Worm (Caenorhabditis elegans) whole organism, dauer: ENCODE results near the gene srt-34.

Source experiments
- unc-62 ChIP-seq: sonication (generic microtip); optimal IDR thresholded peaks from 2 replicates; lab custom pipeline; 2017; ENCODE audit warnings: missing biosample characterization, missing genetic modification reagents, missing genetic modification characterization

srt-34 gene

ce11 chrV:2813856-2814255 is 4.2 kb downstream of the srt-34 start, which contains the start of gene F54E2.9:
Gene F54E2.9, minus strand, starts transcription at chrV:2813987.
- no peak for TF ChIP-seq unc-62 (GFP tag; lab: Kevin White, UChicago)

DNA sequence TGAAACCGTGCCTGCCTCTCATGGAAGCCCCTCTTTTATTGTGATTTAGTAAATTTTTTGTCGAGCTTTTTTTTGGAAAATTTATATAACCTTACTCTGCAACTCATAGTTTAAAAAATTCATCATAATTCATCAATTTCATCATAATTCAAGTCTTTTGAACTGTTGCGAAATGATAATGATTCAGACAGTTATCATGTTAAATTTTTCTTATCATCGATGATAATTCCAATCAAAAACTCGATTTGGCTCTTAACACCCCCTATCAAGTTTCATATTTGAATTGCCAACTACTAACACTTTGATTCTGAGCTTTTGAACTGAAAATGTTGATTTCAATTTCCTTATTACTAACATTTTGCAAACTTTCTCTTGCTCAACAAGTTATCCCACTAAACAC is 7.9 kb downstream of the srt-34 start, which contains the start of gene F54E2.1:
F54E2.1 (plus strand) TSS at position 235 of the 400 bp plus-strand sequence.
- TF ChIP-seq unc-62 (GFP tag; lab: Kevin White, UChicago), result no peak

- no peak for TF ChIP-seq unc-62 (GFP tag; lab: Kevin White, UChicago)
These were observed 8.6 kb downstream of the srt-34 start for ce11 chrV:2809443-2809842.

DNA sequence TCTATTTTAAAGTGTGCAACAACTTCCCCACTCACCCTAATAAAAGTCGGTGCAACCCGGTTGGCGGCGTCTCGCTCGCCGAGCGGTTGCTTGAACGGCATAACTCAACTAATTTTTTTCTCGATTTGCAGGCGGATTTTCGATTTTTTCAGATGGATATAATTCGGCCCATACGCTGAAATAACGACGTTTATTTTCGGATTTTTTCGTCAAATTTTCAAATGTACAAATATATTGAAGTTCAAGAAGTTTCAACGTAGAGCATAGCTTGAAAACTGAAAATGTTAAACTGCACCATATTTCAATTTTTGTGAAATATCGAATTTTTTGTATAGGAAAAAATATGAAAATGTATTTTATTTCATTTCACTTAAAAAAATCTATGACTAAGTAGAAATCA is 10.3 kb downstream of the srt-34 start, which contains the start of gene ketn-1:
ketn-1 (minus strand) TSS at position 101 of the 400 bp plus-strand sequence.
- TF ChIP-seq unc-62 (GFP tag; lab: Kevin White, UChicago), result no peak

DNA sequence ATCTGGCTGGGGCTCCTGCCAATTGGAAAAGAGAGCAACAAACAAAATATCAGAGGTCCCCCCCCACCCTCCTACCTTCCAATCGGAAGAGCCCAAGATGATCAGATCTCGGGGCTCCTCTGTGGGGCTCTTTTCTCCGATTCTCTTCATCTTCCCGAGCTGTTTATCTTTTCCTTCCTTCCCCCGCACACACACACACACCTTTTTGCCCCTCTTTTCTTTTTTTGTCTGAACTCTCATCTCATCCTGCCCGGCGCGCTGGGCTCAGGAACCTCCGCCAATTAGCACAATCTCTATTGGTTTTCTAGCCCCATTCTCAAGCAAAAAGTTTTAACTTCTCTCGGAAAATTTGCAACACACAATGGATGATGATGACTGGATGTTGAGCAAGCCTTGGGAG is 14.8 kb downstream of the srt-34 start:
- no peak for TF ChIP-seq unc-62 (GFP tag; lab: Kevin White, UChicago)

- no peak for TF ChIP-seq unc-62 (GFP tag; lab: Kevin White, UChicago)
These were observed 16.1 kb downstream of the srt-34 start for ce11 chrV:2801955-2802354.

ce11 chrV:2800676-2801075 is 17.3 kb downstream of the srt-34 start:
- no peak for TF ChIP-seq unc-62 (GFP tag; lab: Kevin White, UChicago)

ce11 chrV:2799172-2799869 is 18.7 kb downstream of the srt-34 start:
- no peak for TF ChIP-seq unc-62 (GFP tag; lab: Kevin White, UChicago)

DNA sequence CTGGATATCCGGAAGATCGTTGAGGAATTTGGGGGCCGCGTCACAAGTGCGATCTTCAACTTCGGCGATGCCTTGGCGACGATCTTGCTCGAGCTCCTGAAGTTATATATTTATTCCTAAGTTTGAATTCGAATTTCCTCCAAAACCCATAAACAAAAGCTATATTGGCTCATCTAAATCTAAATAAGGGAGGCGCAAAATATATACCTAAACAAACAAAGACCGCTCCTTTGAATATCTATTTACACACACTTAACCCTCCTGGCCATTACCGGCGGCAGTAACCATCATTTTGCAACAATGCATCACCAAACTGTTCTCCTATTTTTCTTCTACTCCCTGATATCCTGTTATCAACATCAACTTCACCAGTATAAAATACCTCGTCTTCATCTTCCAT is 22.0 kb downstream of the srt-34 start, which contains the start of gene F54E2.2:
F54E2.2 (plus strand) TSS at position 301 of the 400 bp plus-strand sequence.
- no peak for TF ChIP-seq unc-62 (GFP tag; lab: Kevin White, UChicago)

- TF ChIP-seq unc-62 (GFP tag; lab: Kevin White, UChicago), result no peak
These were observed 25.1 kb downstream of the srt-34 start for ce11 chrV:2792958-2793357.

DNA sequence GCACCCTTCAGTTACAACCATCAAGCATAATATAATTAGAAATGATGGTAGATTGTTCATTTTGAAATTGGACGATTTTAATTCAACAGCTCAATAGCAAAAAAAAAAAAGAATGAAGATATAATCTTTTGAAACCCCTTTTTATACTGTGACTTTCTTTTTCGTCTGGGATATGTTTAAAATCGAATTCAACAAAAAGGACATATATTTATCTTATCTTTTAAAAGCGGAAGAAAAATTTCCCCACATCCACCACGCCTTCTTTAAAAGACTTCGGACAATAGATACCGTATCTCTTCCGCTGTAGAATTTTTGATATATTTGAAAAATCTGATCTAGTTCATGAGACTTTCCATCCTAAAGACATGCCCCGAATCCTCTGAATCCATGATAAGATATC is 37.2 kb downstream of the srt-34 start, which contains the start of gene R05D8.11:
R05D8.11 (minus strand) TSS at position 101 of the 400 bp plus-strand sequence.
- no peak for TF ChIP-seq unc-62 (GFP tag; lab: Kevin White, UChicago)

- TF ChIP-seq unc-62 (GFP tag; lab: Kevin White, UChicago), result no peak
These were observed 44.0 kb downstream of the srt-34 start, which contains the start of gene srj-18 for ce11 chrV:2774042-2774441. Gene srj-18, plus strand, starts transcription at chrV:2774342.

DNA sequence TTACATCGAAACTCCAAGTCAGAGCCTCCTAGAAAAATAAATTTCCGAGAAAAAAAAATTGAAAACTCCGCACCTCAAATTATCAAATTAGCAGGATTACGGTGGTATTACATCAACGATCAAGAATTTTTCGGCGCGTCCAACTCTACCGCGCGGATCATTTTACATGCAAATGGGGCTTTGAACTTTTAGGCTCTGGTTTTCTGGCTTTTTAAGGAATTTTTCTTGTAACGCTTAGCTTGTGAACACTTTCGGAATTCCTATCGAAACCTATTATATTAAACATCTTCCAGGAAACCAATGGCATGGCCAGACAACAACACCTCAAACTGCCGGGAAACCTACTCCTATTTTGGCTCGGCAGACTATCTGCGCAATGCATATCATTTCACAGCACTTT is 46.5 kb downstream of the srt-34 start, which contains the start of gene srh-56:
srh-56 (plus strand) TSS at position 301 of the 400 bp plus-strand sequence.
- no peak for TF ChIP-seq unc-62 (GFP tag; lab: Kevin White, UChicago)

DNA sequence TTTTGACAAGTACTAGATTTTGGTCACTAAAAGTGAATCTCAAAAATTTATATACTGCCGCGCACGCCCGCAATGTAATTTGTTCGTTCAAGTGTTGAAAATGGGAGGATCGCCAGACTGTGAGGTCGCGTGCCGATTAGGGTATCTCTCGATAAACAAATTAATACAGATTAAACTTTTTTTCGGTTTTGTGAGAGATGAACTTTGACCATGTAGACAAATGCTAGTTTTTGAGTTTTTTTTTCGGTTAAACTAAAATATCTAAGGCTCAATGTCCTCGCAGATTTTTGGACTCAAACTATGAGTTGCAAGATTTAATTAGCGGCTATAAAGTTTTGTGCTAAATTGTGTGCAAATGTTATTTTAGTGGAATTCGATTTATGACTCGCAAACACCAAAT is 48.3 kb downstream of the srt-34 start, which contains the start of gene dhs-15:
dhs-15 (minus strand) TSS at position 101 of the 400 bp plus-strand sequence.
- no peak for TF ChIP-seq unc-62 (GFP tag; lab: Kevin White, UChicago)

- TF ChIP-seq unc-62 (GFP tag; lab: Kevin White, UChicago), result no peak
These were observed 50.6 kb downstream of the srt-34 start, which contains the start of gene R05D8.9 for ce11 chrV:2767465-2767864. Gene R05D8.9, minus strand, starts transcription at chrV:2767565.
